Comparison of ENCODE assay signal across 1 worm cellular context in the genomic region with DNA sequence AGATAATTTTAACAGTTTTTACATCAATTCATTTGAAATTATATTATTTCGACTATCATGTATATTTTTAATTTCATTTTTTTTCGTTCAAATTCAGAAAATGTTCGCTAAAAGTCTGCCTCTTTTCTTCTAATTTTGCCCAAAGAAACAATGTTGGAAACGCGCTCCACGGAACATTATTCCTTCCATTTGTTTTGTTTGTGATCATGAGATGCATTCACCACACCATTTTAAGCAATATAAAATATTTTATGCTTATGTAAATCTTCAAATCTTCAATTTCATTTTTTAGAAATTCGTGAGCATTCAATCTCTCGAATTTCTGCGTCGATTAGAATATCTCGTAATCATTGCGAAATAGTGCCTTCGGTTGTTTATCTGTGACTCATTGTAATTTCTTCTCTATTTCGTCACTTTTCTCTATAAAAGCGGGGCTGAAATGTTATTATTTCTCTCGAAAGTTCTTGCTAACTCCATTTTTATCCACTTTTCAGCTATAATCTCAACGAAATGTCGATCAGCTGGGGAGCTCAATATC.
A peak's percentile ranks its signal among the peaks of the same experiment; 100 is the strongest.
TF ChIP-seq lines count a peak whose summit lies in the region.

A gene (plus strand): TSS at position 495 of the 538 bp plus-strand sequence.

TF ChIP-seq in whole organism, L1 larva, 84 proteins besides CTCF, POLR2A, EP300 and RAD21 (continued from another document):
- no peak for TF ChIP-seq F16B12.6 (tag; optimal IDR thresholded peaks at IDR 0.05; lab: Kevin White, UChicago)
- peak; percentile 6 for TF ChIP-seq skn-1 (tag; optimal IDR thresholded peaks at IDR 0.05; lab: Kevin White, UChicago)
- no peak for TF ChIP-seq isw-1 (GFP tag; IDR thresholded peaks at IDR 0.05; lab: Robert Waterston, UW)
- no peak for TF ChIP-seq pag-3 (tag; optimal IDR thresholded peaks at IDR 0.05; lab: Kevin White, UChicago; ENCODE audit: borderline replicate concordance, insufficient read depth)
- TF ChIP-seq alr-1 (tag; optimal IDR thresholded peaks at IDR 0.05; lab: Kevin White, UChicago; ENCODE audit: borderline replicate concordance) = no peak
- peak in 1 of 3 experiments; percentile 16 for TF ChIP-seq ceh-82 (tag; optimal IDR thresholded peaks at IDR 0.05; lab: Kevin White, UChicago)
- no peak for TF ChIP-seq unc-130 (tag; optimal IDR thresholded peaks at IDR 0.05; lab: Kevin White, UChicago)
- TF ChIP-seq ceh-90 (tag; optimal IDR thresholded peaks at IDR 0.05; lab: Kevin White, UChicago) = no peak
